Worm (Caenorhabditis elegans) whole organism, midembryonic: Measurements from ENCODE around the gene mct-4.

ENCODE experiments used
- T22C8.4 ChIP-seq: fragments of 200-800 bp; sonication (Bioruptor generic); IDR thresholded peaks from 2 replicates; pipeline ENCODE4 v1.3.6; 2022; ENCODE audit warnings: missing genetic modification characterization, missing compliant biosample characterization
- cog-1 ChIP-seq: sonication (generic microtip); optimal IDR thresholded peaks from 2 replicates; lab custom pipeline; 2016; ENCODE audit warnings: missing genetic modification characterization, missing compliant biosample characterization
- flt-1 ChIP-seq: fragments of 200-800 bp; sonication (Bioruptor generic); IDR thresholded peaks from 2 replicates; pipeline ENCODE4 v1.3.6; 2022; ENCODE audit warnings: missing genetic modification characterization, missing compliant biosample characterization
- klf-2 ChIP-seq: fragments of 200-800 bp; sonication (Bioruptor generic); conservative IDR thresholded peaks from 2 replicates; pipeline ENCODE4 v1.3.6; 2022; ENCODE audit warnings: missing genetic modification reagents, missing genetic modification characterization, missing compliant biosample characterization
- med-1 ChIP-seq: sonication (generic microtip); optimal IDR thresholded peaks from 2 replicates; lab custom pipeline; 2017; ENCODE audit warnings: missing genetic modification characterization, mild to moderate bottlenecking, missing compliant biosample characterization, antibody characterized with exemption, missing genetic modification reagents; ENCODE audit not compliant: insufficient read depth
- ref-1 ChIP-seq: fragments of 200-800 bp; sonication (Bioruptor generic); conservative IDR thresholded peaks from 2 replicates; pipeline ENCODE4 v1.3.6; 2022; ENCODE audit warnings: missing genetic modification reagents, missing genetic modification characterization, missing compliant biosample characterization
- tab-1 ChIP-seq: fragments of 200-800 bp; sonication (Bioruptor generic); IDR thresholded peaks from 2 replicates; pipeline ENCODE4 v1.3.6; 2022; ENCODE audit warnings: missing genetic modification characterization, missing compliant biosample characterization
- ztf-23 ChIP-seq: fragments of 200-800 bp; sonication (Bioruptor generic); IDR thresholded peaks from 2 replicates; pipeline ENCODE4 v1.3.6; 2022; ENCODE audit warnings: missing genetic modification reagents, missing genetic modification characterization, missing compliant biosample characterization
- ztf-29 ChIP-seq: fragments of 200-800 bp; sonication (Bioruptor generic); IDR thresholded peaks from 2 replicates; pipeline ENCODE4 v1.3.6; 2022; ENCODE audit warnings: missing genetic modification reagents, missing genetic modification characterization, missing compliant biosample characterization

mct-4 gene

DNA sequence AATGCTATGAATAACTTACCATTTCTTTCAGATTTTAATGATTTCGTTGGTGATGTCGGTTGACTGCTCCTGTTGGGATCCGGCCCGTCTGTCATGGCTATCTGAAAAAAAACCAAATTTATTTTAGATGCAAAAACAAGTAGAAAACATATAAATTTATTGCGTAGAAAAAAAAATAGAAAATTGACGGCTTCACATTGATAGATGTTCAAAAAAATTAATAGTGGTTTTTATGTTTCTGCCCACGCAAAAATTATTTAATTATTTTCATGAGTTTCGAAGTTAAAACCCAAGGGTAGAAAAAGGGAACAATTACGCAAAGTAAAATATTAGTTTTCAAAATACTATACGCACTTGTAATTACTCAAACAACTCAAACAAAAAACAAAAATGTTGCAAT, at the start of gene mct-4:
Gene mct-4, minus strand, starts transcription at position 101 of the 400 bp plus-strand sequence.
- TF ChIP-seq tab-1 (GFP tag; lab: Robert Waterston, UW) = no peak
- TF ChIP-seq ztf-29 (GFP tag; lab: Robert Waterston, UW) = no peak
- no peak for TF ChIP-seq ref-1
- TF ChIP-seq flt-1 (GFP tag; lab: Robert Waterston, UW) = no peak
- no peak for TF ChIP-seq ztf-23 (GFP tag; lab: Robert Waterston, UW)
- no peak for TF ChIP-seq T22C8.4 (GFP tag; lab: Robert Waterston, UW)
- no peak for TF ChIP-seq med-1
- TF ChIP-seq cog-1 (tag; lab: Kevin White, UChicago) = no peak
- TF ChIP-seq klf-2 (GFP tag; lab: Robert Waterston, UW) = no peak

DNA sequence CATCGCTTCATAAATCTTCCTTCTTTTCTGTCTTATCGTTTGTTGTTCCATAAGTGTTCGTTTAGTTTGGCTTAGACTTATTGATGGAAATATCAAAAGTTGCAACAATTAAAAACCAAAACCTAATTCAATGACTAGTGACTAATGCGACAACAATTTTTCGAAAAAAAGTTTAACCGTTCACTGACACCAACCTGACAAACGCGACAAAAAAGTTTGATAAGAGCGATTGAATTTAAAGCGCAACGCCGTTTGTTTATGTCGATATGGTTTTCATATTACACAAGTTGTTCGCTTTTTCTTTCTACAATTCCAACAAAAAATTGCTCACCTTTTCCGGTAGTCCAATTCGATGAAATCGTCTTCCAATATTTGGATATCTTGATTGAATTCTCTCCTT, 49.5 kb upstream of the mct-4 start:
- TF ChIP-seq ref-1 = no peak

DNA sequence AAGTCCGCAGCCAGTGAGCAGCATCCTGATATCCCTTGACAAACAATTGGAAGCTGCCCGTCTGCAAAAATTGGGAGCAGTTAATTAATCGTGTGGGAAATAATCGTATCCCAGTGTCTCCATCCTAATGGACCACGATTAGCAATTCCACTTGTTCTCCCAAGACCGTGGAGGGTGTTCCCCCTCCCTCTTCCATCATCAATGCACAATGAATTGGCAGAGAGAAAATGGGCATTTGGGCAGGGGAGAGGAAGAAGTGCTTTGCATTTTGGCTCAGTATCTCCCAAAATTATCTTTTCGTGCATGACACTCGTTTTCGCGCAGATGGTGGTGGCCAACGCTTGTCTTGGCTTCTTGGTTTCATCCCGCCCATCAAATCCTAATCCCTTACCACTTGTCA, 48.5 kb upstream of the mct-4 start:
- 0 out of 2 replicates have a peak, but pooled peaks have one; percentile 5 for TF ChIP-seq flt-1 (GFP tag; lab: Robert Waterston, UW)
- no peak for TF ChIP-seq klf-2 (GFP tag; lab: Robert Waterston, UW)

DNA sequence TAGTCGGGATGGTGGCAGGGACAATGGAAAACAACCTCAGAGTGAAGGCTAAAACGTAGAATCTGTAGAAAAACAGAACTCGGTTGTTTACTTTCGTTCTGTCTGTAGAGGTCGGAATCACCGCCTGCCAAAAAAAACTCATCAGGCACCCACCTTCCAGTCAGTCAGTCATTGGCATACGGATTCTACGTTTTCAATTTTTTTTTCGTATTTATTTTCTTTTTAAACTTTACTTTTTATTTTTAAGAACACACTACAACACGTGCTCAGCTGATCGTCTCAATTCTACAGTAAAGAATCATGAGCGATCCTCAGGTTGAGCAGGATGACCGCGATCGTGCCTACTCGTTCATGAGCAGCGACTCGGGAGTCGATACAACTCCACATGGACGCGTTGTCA, 47.0 kb upstream of the mct-4 start, which contains the start of gene lfi-1:
Gene lfi-1, plus strand, starts transcription at position 301 of the 400 bp plus-strand sequence.
- no peak for TF ChIP-seq cog-1 (tag; lab: Kevin White, UChicago)
- TF ChIP-seq ztf-29 (GFP tag; lab: Robert Waterston, UW) = no peak
- no peak for TF ChIP-seq ref-1
- no peak for TF ChIP-seq flt-1 (GFP tag; lab: Robert Waterston, UW)
- no peak for TF ChIP-seq med-1
- no peak for TF ChIP-seq ztf-23 (GFP tag; lab: Robert Waterston, UW)
- no peak for TF ChIP-seq tab-1 (GFP tag; lab: Robert Waterston, UW)
- TF ChIP-seq klf-2 (GFP tag; lab: Robert Waterston, UW) = no peak
- no peak for TF ChIP-seq T22C8.4 (GFP tag; lab: Robert Waterston, UW)

DNA sequence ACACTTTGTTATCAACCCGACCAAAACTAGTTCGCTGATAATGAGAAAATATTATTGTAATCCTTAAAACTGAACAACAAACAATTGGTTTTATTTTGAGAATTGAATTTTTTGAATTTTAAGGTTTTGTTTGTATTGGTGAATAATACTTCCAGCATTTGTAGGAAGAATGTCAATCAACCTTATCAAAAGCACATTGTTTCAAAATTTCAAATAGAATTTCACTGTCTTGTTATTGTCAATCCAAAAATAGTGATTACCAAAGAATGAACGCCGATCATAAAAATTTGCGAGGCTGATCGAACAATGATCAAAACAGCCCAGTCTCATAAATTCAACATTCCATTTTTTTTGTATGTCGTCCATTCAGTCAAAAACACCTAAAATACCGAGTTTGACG, 44.9 kb upstream of the mct-4 start:
- TF ChIP-seq T22C8.4 (GFP tag; lab: Robert Waterston, UW) (no peak), ref-1 (no peak), flt-1 (GFP tag; lab: Robert Waterston, UW) (no peak), ztf-23 (GFP tag; lab: Robert Waterston, UW) (no peak), cog-1 (tag; lab: Kevin White, UChicago) (no peak), ztf-29 (GFP tag; lab: Robert Waterston, UW) (no peak), tab-1 (GFP tag; lab: Robert Waterston, UW) (no peak), klf-2 (GFP tag; lab: Robert Waterston, UW) (no peak), med-1 (no peak)

DNA sequence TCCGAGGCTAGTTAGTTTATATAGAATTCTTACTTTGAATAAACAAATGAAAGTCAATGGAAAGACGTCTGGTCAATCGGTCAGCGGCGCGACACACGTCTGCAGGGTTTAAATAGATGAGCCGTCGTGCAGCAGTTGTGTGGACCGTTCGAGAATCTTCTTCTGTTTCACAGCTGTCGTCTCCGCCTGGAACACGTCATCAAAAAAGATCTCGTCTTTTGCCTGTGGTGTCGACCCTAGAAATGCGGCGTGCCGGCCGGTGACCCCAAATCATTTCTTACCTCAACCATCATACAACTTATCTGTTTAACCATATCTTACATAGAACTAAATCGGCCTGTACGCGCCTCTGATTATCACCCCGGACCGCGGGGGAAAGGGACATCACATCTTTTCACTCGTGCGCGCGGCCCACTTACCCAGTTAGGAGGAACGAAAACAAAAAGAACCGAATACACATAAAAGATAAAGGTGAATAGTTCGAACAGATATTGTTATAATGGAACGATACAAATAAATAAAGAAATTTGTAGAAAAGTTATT, 42.6 kb upstream of the mct-4 start:
- TF ChIP-seq cog-1 (tag; lab: Kevin White, UChicago) (no peak), flt-1 (GFP tag; lab: Robert Waterston, UW) (no peak), T22C8.4 (GFP tag; lab: Robert Waterston, UW) (no peak), tab-1 (GFP tag; lab: Robert Waterston, UW) (no peak), ztf-29 (GFP tag; lab: Robert Waterston, UW) (no peak), ref-1 (no peak), klf-2 (GFP tag; lab: Robert Waterston, UW) (no peak), med-1 (no peak), ztf-23 (GFP tag; lab: Robert Waterston, UW) (no peak)

DNA sequence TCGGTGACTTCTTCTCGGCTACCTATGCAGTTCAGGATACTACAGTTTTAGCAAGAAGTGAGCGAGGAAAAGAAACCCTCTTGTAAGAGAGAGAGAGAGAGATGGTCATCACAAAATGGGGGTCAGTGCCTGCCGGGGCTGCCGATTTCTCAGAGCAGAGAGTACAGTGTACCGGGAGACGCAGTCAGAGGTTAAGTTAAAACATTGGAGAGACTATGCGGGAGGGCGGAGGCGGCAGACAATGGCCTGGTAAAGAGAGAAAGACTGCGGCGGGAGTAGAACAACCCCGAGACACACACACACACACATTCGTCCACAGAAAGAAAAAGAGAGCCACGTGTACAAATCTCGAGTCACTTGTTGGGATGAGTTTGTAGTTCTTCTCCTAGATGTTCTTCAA, 41.9 kb upstream of the mct-4 start:
- TF ChIP-seq tab-1 (GFP tag; lab: Robert Waterston, UW) (0 out of 2 replicates have a peak, but pooled peaks have one; percentile 8), ztf-23 (GFP tag; lab: Robert Waterston, UW) (no peak; the same call in 1 of the 2 replicates), T22C8.4 (GFP tag; lab: Robert Waterston, UW) (no peak), med-1 (no peak), cog-1 (tag; lab: Kevin White, UChicago) (peak; percentile 43), flt-1 (GFP tag; lab: Robert Waterston, UW) (peak; percentile 40; the same call in 1 of the 2 replicates)

DNA sequence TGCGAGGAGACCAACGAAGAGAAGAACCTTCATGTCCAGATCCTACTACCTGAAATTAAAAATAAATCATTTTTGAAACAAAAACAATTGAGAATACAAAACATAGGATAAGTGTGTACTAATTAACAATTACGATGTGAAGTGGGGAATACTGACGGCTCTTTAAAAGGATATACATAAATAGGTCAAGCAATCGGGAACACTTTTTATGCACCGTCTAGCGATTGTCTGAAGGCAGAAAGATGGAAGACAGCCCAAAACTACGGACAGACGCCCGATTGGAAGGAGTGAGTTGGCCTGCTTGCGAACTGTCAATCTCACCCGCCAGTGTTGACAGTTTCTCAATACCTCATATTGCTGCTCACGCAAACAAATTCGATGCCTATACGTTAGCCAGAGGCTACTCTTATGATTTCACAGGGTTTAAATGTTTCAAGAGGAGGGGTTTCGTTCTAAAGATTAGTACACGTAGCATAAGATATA, 41.3 kb upstream of the mct-4 start, which contains the start of gene calu-1:
Gene calu-1, minus strand, starts transcription at position 51 of the 483 bp plus-strand sequence.
- TF ChIP-seq tab-1 (GFP tag; lab: Robert Waterston, UW) = no peak
- no peak for TF ChIP-seq ztf-23 (GFP tag; lab: Robert Waterston, UW)
- no peak for TF ChIP-seq flt-1 (GFP tag; lab: Robert Waterston, UW)
- no peak for TF ChIP-seq ztf-29 (GFP tag; lab: Robert Waterston, UW)
- TF ChIP-seq med-1 = no peak
- no peak for TF ChIP-seq cog-1 (tag; lab: Kevin White, UChicago)
- no peak for TF ChIP-seq T22C8.4 (GFP tag; lab: Robert Waterston, UW)
- TF ChIP-seq ref-1 = no peak
- no peak for TF ChIP-seq klf-2 (GFP tag; lab: Robert Waterston, UW)

DNA sequence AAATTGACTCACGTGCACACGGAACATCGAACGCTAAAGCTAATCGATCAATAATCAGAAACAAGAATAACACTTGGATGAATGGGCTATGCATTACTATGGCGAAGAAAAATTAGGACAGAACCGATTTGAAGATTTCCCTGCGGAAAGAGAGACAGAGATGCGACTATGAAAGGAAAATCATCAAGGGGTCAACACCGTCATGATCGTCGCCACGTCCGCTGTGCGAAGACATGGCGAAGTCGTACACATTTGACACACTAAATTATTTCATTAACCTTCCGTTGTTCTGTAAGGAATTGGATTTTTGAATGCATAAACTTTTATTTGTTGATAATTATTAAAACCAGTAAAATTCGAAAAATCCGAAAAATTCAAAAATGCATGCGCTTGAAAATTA, 39.7 kb upstream of the mct-4 start, which contains the start of gene M03F4.6:
Gene M03F4.6, minus strand, starts transcription at position 101 of the 400 bp plus-strand sequence.
- no peak for TF ChIP-seq klf-2 (GFP tag; lab: Robert Waterston, UW)
- no peak for TF ChIP-seq ref-1
- no peak for TF ChIP-seq med-1
- TF ChIP-seq T22C8.4 (GFP tag; lab: Robert Waterston, UW) = no peak

DNA sequence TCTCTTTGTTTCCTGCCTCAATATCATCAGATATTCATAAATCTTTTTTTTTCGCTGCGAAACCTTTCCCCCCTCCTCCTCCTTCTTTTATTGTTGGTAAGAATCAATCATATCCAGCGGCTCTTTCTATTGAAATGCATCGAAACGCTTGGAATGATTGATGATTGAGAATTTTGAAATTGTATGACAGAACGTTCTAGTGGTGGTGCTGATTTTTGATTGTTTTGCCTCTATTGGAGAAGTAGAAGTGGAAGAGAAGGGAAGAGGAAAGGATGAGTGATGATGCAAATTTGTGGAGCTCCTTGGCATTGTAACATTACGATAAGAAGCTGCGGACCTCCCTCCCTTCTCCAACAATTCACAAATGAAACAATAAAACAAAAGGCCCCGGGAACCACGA, 36.0 kb upstream of the mct-4 start:
- TF ChIP-seq tab-1 (GFP tag; lab: Robert Waterston, UW) (no peak), klf-2 (GFP tag; lab: Robert Waterston, UW) (no peak), cog-1 (tag; lab: Kevin White, UChicago) (no peak), ztf-23 (GFP tag; lab: Robert Waterston, UW) (no peak), flt-1 (GFP tag; lab: Robert Waterston, UW) (no peak), T22C8.4 (GFP tag; lab: Robert Waterston, UW) (no peak), ref-1 (no peak), ztf-29 (GFP tag; lab: Robert Waterston, UW) (no peak), med-1 (no peak)
